Fruit fly (Drosophila melanogaster): ENCODE results near the gene JhI-21.

The JhI-21 gene

dm6 chr2L:12010877-12011666 is 44.8 kb downstream of the JhI-21 start (continued):
- TF ChIP-seq maf-S (GFP tag; optimal IDR thresholded peaks at IDR 0.05) (peak; percentile 63), Eip74EF (GFP tag; optimal IDR thresholded peaks at IDR 0.05) (peak in 1 of 2 experiments; percentile 26), da (GFP tag; optimal IDR thresholded peaks at IDR 0.05) (no peak), CG10366 (GFP tag; IDR thresholded peaks at IDR 0.05) (no peak), grn (GFP tag; optimal IDR thresholded peaks at IDR 0.05) (no peak), repo (GFP tag; optimal IDR thresholded peaks at IDR 0.05) (peak; percentile 4), CG8281 (tag; optimal IDR thresholded peaks at IDR 0.05) (peak; percentile 82), Xbp1 (GFP tag; optimal IDR thresholded peaks at IDR 0.05) (peak; percentile 91), al (GFP tag; IDR thresholded peaks at IDR 0.05) (no peak)

- TF ChIP-seq sob (GFP tag; IDR thresholded peaks at IDR 0.05), result no peak
- no peak for TF ChIP-seq al (GFP tag; IDR thresholded peaks at IDR 0.05)
- TF ChIP-seq bab2 (GFP tag; optimal IDR thresholded peaks at IDR 0.05), result no peak
- peak in 1 of 2 experiments; percentile 37 for TF ChIP-seq tll (GFP tag; optimal IDR thresholded peaks at IDR 0.05)
- TF ChIP-seq CG30403 (GFP tag; optimal IDR thresholded peaks at IDR 0.05), result no peak
- TF ChIP-seq CG11456 (GFP tag; IDR thresholded peaks at IDR 0.05), result no peak
- TF ChIP-seq eyg (GFP tag; optimal IDR thresholded peaks at IDR 0.05), result no peak
- TF ChIP-seq CoRest (tag; optimal IDR thresholded peaks at IDR 0.05), result peak; percentile 10
- no peak for TF ChIP-seq CG11696 (GFP tag; IDR thresholded peaks at IDR 0.05)
- no peak for TF ChIP-seq br (optimal IDR thresholded peaks at IDR 0.05)
- peak; percentile 27 for TF ChIP-seq CG1603 (tag; optimal IDR thresholded peaks at IDR 0.05)
- TF ChIP-seq cas (GFP tag; IDR thresholded peaks at IDR 0.05), result no peak
- TF ChIP-seq CG10462 (GFP tag; optimal IDR thresholded peaks at IDR 0.05), result no peak
- TF ChIP-seq dati (GFP tag; IDR thresholded peaks at IDR 0.05), result no peak
- peak; percentile 6 for TF ChIP-seq caup (GFP tag; optimal IDR thresholded peaks at IDR 0.05; ENCODE audit: severe bottlenecking)
- no peak for TF ChIP-seq CG13296 (GFP tag; optimal IDR thresholded peaks at IDR 0.05)
- peak; percentile 12 for TF ChIP-seq salm (tag; optimal IDR thresholded peaks at IDR 0.05)
- no peak for TF ChIP-seq GATAe (GFP tag; conservative IDR thresholded peaks at IDR 0.05)
- TF ChIP-seq CG16779 (GFP tag; IDR thresholded peaks at IDR 0.05), result no peak
- TF ChIP-seq CG34376 (GFP tag; optimal IDR thresholded peaks at IDR 0.05), result peak; percentile 98
- TF ChIP-seq nmo (GFP tag; optimal IDR thresholded peaks at IDR 0.05), result peak; percentile 13
- TF ChIP-seq CG4328 (GFP tag; optimal IDR thresholded peaks at IDR 0.05), result peak; percentile 51
- TF ChIP-seq ranshi (GFP tag; IDR thresholded peaks at IDR 0.05), result no peak
- TF ChIP-seq CG4617 (GFP tag; optimal IDR thresholded peaks at IDR 0.05; ENCODE audit: borderline replicate concordance), result no peak
- TF ChIP-seq ken (GFP tag; IDR thresholded peaks at IDR 0.05), result no peak
- TF ChIP-seq Ada2b (GFP tag; IDR thresholded peaks at IDR 0.05), result no peak
- no peak for TF ChIP-seq hbn (GFP tag; IDR thresholded peaks at IDR 0.05; ENCODE audit: partially characterized antibody)
- peak; percentile 85 for TF ChIP-seq kah (GFP tag; optimal IDR thresholded peaks at IDR 0.05)
- peak; percentile 99 for TF ChIP-seq pros (GFP tag; optimal IDR thresholded peaks at IDR 0.05)
- TF ChIP-seq CG11504 (tag; optimal IDR thresholded peaks at IDR 0.05), result peak; percentile 99
- no peak for TF ChIP-seq CG32772 (GFP tag; IDR thresholded peaks at IDR 0.05)
- TF ChIP-seq CG2129 (GFP tag; IDR thresholded peaks at IDR 0.05; ENCODE audit: partially characterized antibody), result no peak
- no peak for TF ChIP-seq vfl (GFP tag; optimal IDR thresholded peaks at IDR 0.05)
- TF ChIP-seq oc (tag; optimal IDR thresholded peaks at IDR 0.05), result peak; percentile 99
- TF ChIP-seq Trl (optimal IDR thresholded peaks at IDR 0.05), result peak; percentile 6 to 48
- peak; percentile 6 for TF ChIP-seq Trl (GFP tag; optimal IDR thresholded peaks at IDR 0.05)
- TF ChIP-seq gcm2 (GFP tag; optimal IDR thresholded peaks at IDR 0.05), result no peak
- TF ChIP-seq gro (GFP tag; optimal IDR thresholded peaks at IDR 0.05), result peak; percentile 53
- TF ChIP-seq bsh (GFP tag; optimal IDR thresholded peaks at IDR 0.05), result peak in 1 of 2 experiments; percentile 42
Measured at dm6 chr2L:12010100-12010876, 45.6 kb downstream of the JhI-21 start.
